Fruit fly (Drosophila melanogaster) whole organism, embryonic: ENCODE results near the gene Eip63E.

Experiments
- Antp ChIP-seq: fragments of 200-800 bp; sonication (Bioruptor generic); optimal IDR thresholded peaks from 3 replicates; lab custom pipeline; 2016; ENCODE audit warnings: missing biosample characterization, missing genetic modification characterization
- Atf-2 ChIP-seq: fragments of 200-800 bp; sonication (Bioruptor generic); optimal IDR thresholded peaks from 2 replicates; lab custom pipeline; 2016; ENCODE audit warnings: missing biosample characterization, missing genetic modification characterization
- Atf3 ChIP-seq: fragments of 200-800 bp; sonication (Bioruptor generic); optimal IDR thresholded peaks from 3 replicates; lab custom pipeline; 2016; ENCODE audit warnings: missing biosample characterization, missing genetic modification characterization
- Blimp-1 ChIP-seq: fragments of 200-800 bp; sonication (Bioruptor generic); optimal IDR thresholded peaks from 3 replicates; lab custom pipeline; 2018; ENCODE audit warnings: missing biosample characterization, missing genetic modification characterization, mild to moderate bottlenecking, moderate library complexity, missing genetic modification reagents
- BtbVII ChIP-seq: fragments of 200-800 bp; sonication (Bioruptor generic); optimal IDR thresholded peaks from 3 replicates; lab custom pipeline; 2017; ENCODE audit warnings: missing biosample characterization, mild to moderate bottlenecking, missing genetic modification characterization
- CG10147 ChIP-seq: fragments of 200-800 bp; sonication (Bioruptor generic); optimal IDR thresholded peaks from 2 replicates; lab custom pipeline; 2019; ENCODE audit warnings: missing biosample characterization, mild to moderate bottlenecking, missing genetic modification characterization, moderate library complexity
- CG10462 ChIP-seq: fragments of 200-800 bp; sonication (Bioruptor generic); optimal IDR thresholded peaks from 2 replicates; lab custom pipeline; 2016; ENCODE audit warnings: missing biosample characterization, missing genetic modification characterization
- CG11723 ChIP-seq: fragments of 200-800 bp; sonication (Bioruptor generic); optimal IDR thresholded peaks from 2 replicates; lab custom pipeline; 2017; ENCODE audit warnings: missing biosample characterization, mild to moderate bottlenecking, missing genetic modification characterization
- CG14667 ChIP-seq: fragments of 200-800 bp; sonication (Bioruptor generic); IDR thresholded peaks from 2 replicates; pipeline ENCODE4 v1.3.6; 2022; ENCODE audit warnings: missing biosample characterization, missing genetic modification characterization
- CG1602 ChIP-seq: fragments of 200-800 bp; sonication (Bioruptor generic); optimal IDR thresholded peaks from 3 replicates; lab custom pipeline; 2016; ENCODE audit warnings: missing biosample characterization, missing genetic modification characterization
- CG16815 ChIP-seq: fragments of 200-800 bp; sonication (Bioruptor generic); optimal IDR thresholded peaks from 3 replicates; lab custom pipeline; 2017; ENCODE audit warnings: missing biosample characterization, mild to moderate bottlenecking, missing genetic modification characterization
- CG17385 ChIP-seq: fragments of 200-800 bp; sonication (Bioruptor generic); optimal IDR thresholded peaks from 3 replicates; lab custom pipeline; 2018; ENCODE audit warnings: missing biosample characterization, mild to moderate bottlenecking, missing genetic modification characterization
- CG18262 ChIP-seq: fragments of 200-800 bp; optimal IDR thresholded peaks from 3 replicates; lab custom pipeline; 2019; ENCODE audit warnings: missing biosample characterization, mild to moderate bottlenecking, missing genetic modification characterization, moderate library complexity
- CG1832 ChIP-seq: fragments of 200-800 bp; sonication (Bioruptor generic); optimal IDR thresholded peaks from 2 replicates; lab custom pipeline; 2017; ENCODE audit warnings: missing biosample characterization, mild to moderate bottlenecking, missing genetic modification characterization, inconsistent platforms
- CG18476 ChIP-seq: fragments of 200-800 bp; sonication (Bioruptor generic); optimal IDR thresholded peaks from 2 replicates; lab custom pipeline; 2016; ENCODE audit warnings: missing biosample characterization, mild to moderate bottlenecking, missing genetic modification characterization
- CG18619 ChIP-seq: fragments of 200-800 bp; sonication (Bioruptor generic); optimal IDR thresholded peaks from 3 replicates; lab custom pipeline; 2017; ENCODE audit warnings: missing biosample characterization, mild to moderate bottlenecking, missing genetic modification characterization
- CG32532 ChIP-seq: fragments of 200-800 bp; sonication (Bioruptor generic); IDR thresholded peaks from 2 replicates; pipeline ENCODE4 v1.3.6; 2022; ENCODE audit warnings: missing biosample characterization, missing genetic modification characterization
- CG32772 ChIP-seq: fragments of 200-800 bp; sonication (Bioruptor generic); IDR thresholded peaks from 2 replicates; pipeline ENCODE4 v1.3.6; 2022; ENCODE audit warnings: missing biosample characterization, missing genetic modification characterization
- CG33213 ChIP-seq: fragments of 200-800 bp; sonication (Bioruptor generic); optimal IDR thresholded peaks from 3 replicates; lab custom pipeline; 2016; ENCODE audit warnings: missing biosample characterization, missing genetic modification characterization
- CG34224 ChIP-seq: fragments of 200-800 bp; sonication (Bioruptor generic); IDR thresholded peaks from 3 replicates; pipeline ENCODE4 v1.3.6; 2022; ENCODE audit warnings: missing biosample characterization, missing genetic modification characterization; ENCODE audit not compliant: partially characterized antibody
- CG3995 ChIP-seq: fragments of 200-800 bp; sonication (Bioruptor generic); optimal IDR thresholded peaks from 3 replicates; lab custom pipeline; 2016; ENCODE audit warnings: missing biosample characterization, missing genetic modification characterization
- CG4282 ChIP-seq: fragments of 200-800 bp; sonication (Bioruptor generic); optimal IDR thresholded peaks from 2 replicates; lab custom pipeline; 2016; ENCODE audit warnings: missing biosample characterization, missing genetic modification characterization
- CG6791 ChIP-seq: fragments of 200-800 bp; sonication (Bioruptor generic); IDR thresholded peaks from 3 replicates; pipeline ENCODE4 v1.3.6; 2022; ENCODE audit warnings: missing biosample characterization, missing genetic modification characterization; ENCODE audit not compliant: partially characterized antibody
- CG8089 ChIP-seq: fragments of 200-800 bp; sonication (Bioruptor generic); optimal IDR thresholded peaks from 3 replicates; lab custom pipeline; 2016; ENCODE audit warnings: missing biosample characterization, missing genetic modification characterization
- PHDP ChIP-seq: fragments of 200-800 bp; sonication (Bioruptor generic); optimal IDR thresholded peaks from 3 replicates; lab custom pipeline; 2018; ENCODE audit warnings: missing biosample characterization, mild to moderate bottlenecking, missing genetic modification characterization, moderate library complexity
- Rx ChIP-seq: fragments of 200-800 bp; sonication (Bioruptor generic); IDR thresholded peaks from 2 replicates; pipeline ENCODE4 v1.3.6; 2022; ENCODE audit warnings: missing biosample characterization, missing genetic modification characterization
- Six4 ChIP-seq: fragments of 200-800 bp; sonication (Bioruptor generic); optimal IDR thresholded peaks from 2 replicates; lab custom pipeline; 2016; ENCODE audit warnings: missing biosample characterization, missing genetic modification characterization
- Tbp ChIP-seq: fragments of >200 bp; optimal IDR thresholded peaks from 2 replicates; lab custom pipeline; 2018; ENCODE audit warnings: missing biosample characterization, missing genetic modification characterization
- ac ChIP-seq: fragments of 200-800 bp; sonication (Bioruptor generic); optimal IDR thresholded peaks from 3 replicates; lab custom pipeline; 2017; ENCODE audit warnings: missing biosample characterization, mild to moderate bottlenecking, missing genetic modification characterization
- aop ChIP-seq: fragments of 200-800 bp; sonication (Bioruptor generic); IDR thresholded peaks from 2 replicates; pipeline ENCODE4 v1.3.6; 2022; ENCODE audit warnings: missing biosample characterization, missing genetic modification characterization
- bsh ChIP-seq, 2 experiments: fragments of 200-800 bp; sonication (Bioruptor generic); optimal IDR thresholded peaks; 2 replicates each; lab custom pipeline; 2017 to 2018; ENCODE audit warnings: mild to moderate bottlenecking in 2 of 2, missing biosample characterization in 2 of 2, missing genetic modification characterization in 2 of 2, moderate library complexity in 1 of 2
- chinmo ChIP-seq: fragments of 200-800 bp; sonication (Bioruptor generic); IDR thresholded peaks from 4 replicates; pipeline ENCODE4 v1.3.6; 2022; ENCODE audit warnings: missing biosample characterization, missing genetic modification characterization; ENCODE audit not compliant: partially characterized antibody
- dimm ChIP-seq: fragments of 200-800 bp; sonication (Bioruptor generic); IDR thresholded peaks from 2 replicates; pipeline ENCODE4 v1.3.6; 2022; ENCODE audit warnings: missing biosample characterization, missing genetic modification characterization
- fd96Cb ChIP-seq: fragments of 200-800 bp; sonication (Bioruptor generic); optimal IDR thresholded peaks from 2 replicates; lab custom pipeline; 2018; ENCODE audit warnings: missing biosample characterization, mild to moderate bottlenecking, missing genetic modification characterization, moderate library complexity
- fu2 ChIP-seq: fragments of 200-800 bp; sonication (Bioruptor generic); optimal IDR thresholded peaks from 2 replicates; lab custom pipeline; 2016; ENCODE audit warnings: missing biosample characterization, missing genetic modification characterization
- gfzf ChIP-seq: fragments of 200-800 bp; sonication (Bioruptor generic); optimal IDR thresholded peaks from 2 replicates; lab custom pipeline; 2016; ENCODE audit warnings: missing biosample characterization, mild to moderate bottlenecking, missing genetic modification characterization, moderate library complexity
- gt ChIP-seq: fragments of 200-800 bp; sonication (Bioruptor generic); IDR thresholded peaks from 2 replicates; pipeline ENCODE4 v1.3.6; 2022; ENCODE audit warnings: missing biosample characterization, missing genetic modification characterization
- inv ChIP-seq: fragments of 200-800 bp; sonication (Bioruptor generic); IDR thresholded peaks from 2 replicates; pipeline ENCODE4 v1.3.6; 2022; ENCODE audit warnings: missing biosample characterization, missing genetic modification characterization; ENCODE audit not compliant: partially characterized antibody
- ken ChIP-seq: fragments of 200-800 bp; sonication (Bioruptor generic); IDR thresholded peaks from 3 replicates; pipeline ENCODE4 v1.3.6; 2022; ENCODE audit warnings: missing biosample characterization, missing genetic modification characterization
- lilli ChIP-seq: fragments of 200-800 bp; sonication (Bioruptor generic); optimal IDR thresholded peaks from 3 replicates; lab custom pipeline; 2016; ENCODE audit warnings: missing biosample characterization, missing genetic modification characterization
- mirr ChIP-seq: fragments of 200-800 bp; sonication (Bioruptor generic); optimal IDR thresholded peaks from 3 replicates; lab custom pipeline; 2018; ENCODE audit warnings: missing biosample characterization, mild to moderate bottlenecking, missing genetic modification characterization
- pros ChIP-seq: fragments of 200-800 bp; sonication (Bioruptor generic); optimal IDR thresholded peaks from 3 replicates; lab custom pipeline; 2019; ENCODE audit warnings: missing biosample characterization, mild to moderate bottlenecking, missing genetic modification characterization, moderate library complexity
- psq ChIP-seq: fragments of 200-800 bp; sonication (Bioruptor generic); optimal IDR thresholded peaks from 2 replicates; lab custom pipeline; 2017; ENCODE audit warnings: missing biosample characterization, missing genetic modification characterization
- schlank ChIP-seq: fragments of 200-800 bp; sonication (Bioruptor generic); optimal IDR thresholded peaks from 2 replicates; lab custom pipeline; 2018; ENCODE audit warnings: missing biosample characterization, mild to moderate bottlenecking, missing genetic modification characterization
- sd ChIP-seq: fragments of 200-800 bp; sonication (Bioruptor generic); optimal IDR thresholded peaks from 3 replicates; lab custom pipeline; 2018; ENCODE audit warnings: missing biosample characterization, mild to moderate bottlenecking, missing genetic modification characterization, moderate library complexity
- sim ChIP-seq: fragments of 200-800 bp; sonication (Bioruptor generic); IDR thresholded peaks from 2 replicates; pipeline ENCODE4 v1.3.6; 2022; ENCODE audit warnings: missing biosample characterization, missing genetic modification characterization
- so ChIP-seq: fragments of 200-800 bp; sonication (Bioruptor generic); IDR thresholded peaks from 3 replicates; pipeline ENCODE4 v1.3.6; 2022; ENCODE audit warnings: missing biosample characterization, missing genetic modification characterization
- tio ChIP-seq: fragments of 200-800 bp; sonication (Bioruptor generic); optimal IDR thresholded peaks from 2 replicates; lab custom pipeline; 2017; ENCODE audit warnings: missing biosample characterization, missing genetic modification characterization, inconsistent platforms
- toy ChIP-seq: fragments of 200-800 bp; sonication (Bioruptor generic); IDR thresholded peaks from 2 replicates; pipeline ENCODE4 v1.3.6; 2022; ENCODE audit warnings: missing biosample characterization, missing genetic modification characterization
- ttk ChIP-seq: fragments of 200-800 bp; sonication (Bioruptor generic); IDR thresholded peaks from 2 replicates; pipeline ENCODE4 v2.1.2; 2022; ENCODE audit warnings: missing biosample characterization, missing genetic modification characterization
- usp ChIP-seq: fragments of >200 bp; optimal IDR thresholded peaks from 2 replicates; lab custom pipeline; 2017; ENCODE audit warnings: missing biosample characterization, missing genetic modification characterization

The Eip63E gene

DNA sequence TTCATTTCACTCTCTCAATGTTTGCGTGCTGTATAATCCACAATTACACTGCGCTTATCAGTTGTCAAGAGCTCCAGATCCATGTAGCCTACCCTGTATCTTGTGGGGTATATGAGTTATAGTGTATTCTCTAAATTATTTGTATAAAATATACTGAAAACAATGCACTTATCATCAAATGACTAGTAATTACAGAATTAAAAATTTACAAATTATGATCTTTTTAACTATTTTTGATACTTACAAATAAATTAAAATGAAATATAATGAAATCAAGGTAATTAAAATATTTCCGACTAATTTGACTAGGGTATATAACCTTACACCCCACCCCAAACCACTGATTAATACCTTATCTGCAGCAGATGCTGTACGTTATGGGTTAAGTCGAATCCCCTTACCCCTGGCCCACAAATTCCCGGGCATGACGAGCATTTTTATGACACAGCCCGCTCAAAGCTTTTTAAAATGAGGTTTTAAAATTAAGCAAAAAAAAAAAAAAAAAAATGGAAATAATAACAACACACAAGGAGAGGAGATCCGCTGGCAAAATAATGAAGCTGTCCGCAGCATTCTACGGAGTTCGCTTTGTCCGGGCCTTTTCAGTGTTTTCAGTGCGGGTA lies 30.4 kb upstream of the Eip63E start (continued):
- TF ChIP-seq CG6791 (GFP tag; lab: Robert Waterston, UW) (no peak), gfzf (no peak), inv (GFP tag; lab: Robert Waterston, UW) (no peak), gt (no peak), CG3995 (no peak), CG11723 (GFP tag; lab: Kevin White, UChicago) (no peak), BtbVII (GFP tag; lab: Kevin White, UChicago) (no peak), CG33213 (no peak), CG16815 (GFP tag; lab: Kevin White, UChicago) (no peak), toy (no peak), ttk (0 out of 2 replicates have a peak, but pooled peaks have one; percentile 28), CG1602 (GFP tag; lab: Kevin White, UChicago) (no peak), CG14667 (GFP tag; lab: Robert Waterston, UW) (no peak), ken (0 out of 3 replicates have a peak, but pooled peaks have one; percentile 20), aop (GFP tag; lab: Robert Waterston, UW) (no peak), CG32532 (GFP tag; lab: Robert Waterston, UW) (peak; percentile 16; the same call in 1 of the 2 replicates), sim (GFP tag; lab: Robert Waterston, UW) (no peak), Antp (GFP tag; lab: Kevin White, UChicago) (no peak), Atf-2 (GFP tag; lab: Kevin White, UChicago) (no peak), psq (no peak), Tbp (GFP tag; lab: Kevin White, UChicago) (no peak), tio (GFP tag; lab: Kevin White, UChicago) (no peak), Rx (GFP tag; lab: Robert Waterston, UW) (no peak), CG18476 (GFP tag; lab: Kevin White, UChicago) (no peak), Atf3 (GFP tag; lab: Kevin White, UChicago) (no peak), CG10462 (GFP tag; lab: Kevin White, UChicago) (no peak), CG1832 (GFP tag; lab: Kevin White, UChicago) (no peak), usp (no peak), CG8089 (no peak), sd (tag; lab: Kevin White, UChicago) (no peak), CG18262 (tag; lab: Kevin White, UChicago) (peak; percentile 60), CG18619 (GFP tag; lab: Kevin White, UChicago) (no peak), CG10147 (GFP tag; lab: Kevin White, UChicago) (no peak), Blimp-1 (peak; percentile 49), schlank (tag; lab: Kevin White, UChicago) (no peak), fd96Cb (tag; lab: Kevin White, UChicago) (peak; percentile 30), lilli (GFP tag; lab: Kevin White, UChicago) (no peak), ac (no peak), mirr (GFP tag; lab: Kevin White, UChicago) (peak; percentile 18), CG17385 (peak; percentile 4), CG4282 (GFP tag; lab: Kevin White, UChicago) (no peak), bsh (GFP tag; optimal IDR thresholded peaks at IDR 0.05; lab: Kevin White, UChicago) (peak in 1 of 2 experiments; percentile 43), dimm (GFP tag; lab: Robert Waterston, UW) (no peak), Six4 (GFP tag; lab: Kevin White, UChicago) (no peak), CG34224 (GFP tag; lab: Robert Waterston, UW) (no peak), CG32772 (GFP tag; lab: Robert Waterston, UW) (no peak), pros (no peak), so (no peak), chinmo (no peak), fu2 (GFP tag; lab: Kevin White, UChicago) (no peak), PHDP (peak; percentile 52)
